Fruit fly (Drosophila melanogaster) whole organism: ENCODE measurements around the gene Pvf1.

Experiments used
- Dll ChIP-seq: fragments of >200 bp; optimal IDR thresholded peaks from 2 replicates; lab custom pipeline; 2017
- psq ChIP-seq: fragments of >200 bp; optimal IDR thresholded peaks from 2 replicates; lab custom pipeline; 2017
- usp ChIP-seq: fragments of >200 bp; optimal IDR thresholded peaks from 2 replicates; lab custom pipeline; 2017; ENCODE audit warnings: missing biosample characterization, missing genetic modification characterization, mixed read lengths

DNA sequence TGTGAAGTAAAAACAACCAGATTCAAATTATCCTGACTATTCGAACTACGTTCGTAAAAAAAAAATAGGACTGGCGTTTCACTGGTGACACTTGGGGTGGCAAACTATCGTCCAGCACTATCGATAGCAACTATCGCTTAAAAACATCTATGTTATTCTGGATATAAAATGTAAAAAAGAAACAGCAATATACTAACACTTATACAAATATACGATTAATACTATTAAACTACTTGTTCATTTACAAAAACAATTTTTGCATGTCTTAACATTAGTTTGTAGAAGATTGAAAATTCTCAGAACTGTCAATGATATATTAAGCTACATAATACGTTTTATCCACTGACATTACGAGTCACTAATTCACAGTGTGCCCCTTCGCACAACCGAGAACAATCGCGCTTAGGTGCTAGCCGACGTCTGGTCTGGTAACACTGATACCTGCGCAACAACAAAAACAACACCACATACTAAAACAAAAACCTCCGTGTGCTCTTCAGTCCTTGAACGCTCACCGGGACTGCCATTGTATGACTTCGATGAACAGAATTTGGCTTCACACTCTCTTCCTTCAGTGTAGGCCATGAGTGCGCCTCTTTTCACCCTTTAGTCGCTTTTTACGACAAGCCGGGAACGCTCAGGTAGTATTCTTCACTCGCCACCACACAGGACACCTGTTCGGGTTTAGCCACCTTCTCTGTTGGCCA lies 48.9 kb upstream of the Pvf1 start, which contains the start of gene CG18259:
- TF ChIP-seq usp (no peak), psq (lab: Kevin White, UChicago) (no peak), Dll (no peak)
